Fruit fly (Drosophila melanogaster): ENCODE measurements around the gene tara.

- TF ChIP-seq tj (GFP tag; optimal IDR thresholded peaks at IDR 0.05), result peak; percentile 25
- no peak for TF ChIP-seq Clk (GFP tag; optimal IDR thresholded peaks at IDR 0.05)
- no peak for TF ChIP-seq CG14711 (tag; optimal IDR thresholded peaks at IDR 0.05)
- no peak for TF ChIP-seq CG1620 (GFP tag; optimal IDR thresholded peaks at IDR 0.05)
- no peak for TF ChIP-seq cnc (optimal IDR thresholded peaks at IDR 0.05)
- no peak for TF ChIP-seq Mnt (GFP tag; optimal IDR thresholded peaks at IDR 0.05)
- no peak for TF ChIP-seq CG12768 (GFP tag; optimal IDR thresholded peaks at IDR 0.05)
Observed at dm6 chr3R:16202335-16203024, 23.0 kb upstream of the tara start.
